Worm (Caenorhabditis elegans) whole organism, L2 larva: Measurements from ENCODE around the gene cnc-2.

ENCODE experiments used
- C34F6.9 ChIP-seq: fragments of 150-350 bp; optimal IDR thresholded peaks from 2 replicates; lab custom pipeline; 2014; ENCODE audit warnings: missing biosample characterization, missing genetic modification characterization
- F13H6.1 ChIP-seq: sonication (generic microtip); optimal IDR thresholded peaks from 2 replicates; lab custom pipeline; 2016; ENCODE audit warnings: missing genetic modification characterization, missing compliant biosample characterization
- R02D3.7 ChIP-seq: fragments of 150-350 bp; optimal IDR thresholded peaks from 2 replicates; lab custom pipeline; 2014; ENCODE audit warnings: missing biosample characterization, missing genetic modification characterization
- ZK546.5 ChIP-seq: sonication (generic microtip); optimal IDR thresholded peaks from 2 replicates; lab custom pipeline; 2017; ENCODE audit warnings: missing biosample characterization, missing genetic modification characterization
- aly-2 ChIP-seq: fragments of 150-350 bp; optimal IDR thresholded peaks from 2 replicates; lab custom pipeline; 2014; ENCODE audit warnings: missing biosample characterization, missing genetic modification characterization
- ama-1 ChIP-seq: fragments of 150-350 bp; optimal IDR thresholded peaks from 2 replicates; lab custom pipeline; 2018; ENCODE audit warnings: inconsistent platforms
- blmp-1 ChIP-seq: sonication (generic microtip); optimal IDR thresholded peaks from 2 replicates; lab custom pipeline; 2017; ENCODE audit warnings: missing genetic modification characterization, mild to moderate bottlenecking, missing compliant biosample characterization, antibody characterized with exemption, moderate library complexity; ENCODE audit not compliant: insufficient read depth
- ceh-82 ChIP-seq: fragments of 150-350 bp; optimal IDR thresholded peaks from 2 replicates; lab custom pipeline; 2014; ENCODE audit warnings: missing biosample characterization, missing genetic modification characterization
- egl-27 ChIP-seq: sonication (generic microtip); optimal IDR thresholded peaks from 3 replicates; lab custom pipeline; 2017; ENCODE audit warnings: missing biosample characterization, missing genetic modification reagents, missing genetic modification characterization
- elt-1 ChIP-seq: fragments of 150-350 bp; optimal IDR thresholded peaks from 2 replicates; lab custom pipeline; 2014; ENCODE audit warnings: missing biosample characterization, missing genetic modification characterization
- elt-3 ChIP-seq: sonication (generic microtip); optimal IDR thresholded peaks from 2 replicates; lab custom pipeline; 2017; ENCODE audit warnings: missing biosample characterization, missing genetic modification characterization
- fos-1 ChIP-seq: fragments of 150-350 bp; optimal IDR thresholded peaks from 2 replicates; lab custom pipeline; 2014; ENCODE audit warnings: missing biosample characterization, missing genetic modification characterization
- lin-11 ChIP-seq: fragments of 150-350 bp; sonication (generic microtip); optimal IDR thresholded peaks from 2 replicates; lab custom pipeline; 2014; ENCODE audit warnings: missing biosample characterization, missing genetic modification characterization, inconsistent platforms, mixed read lengths
- lin-13 ChIP-seq: fragments of 150-350 bp; optimal IDR thresholded peaks from 2 replicates; lab custom pipeline; 2014; ENCODE audit warnings: missing biosample characterization, missing genetic modification reagents, missing genetic modification characterization
- lin-39 ChIP-seq: fragments of 150-350 bp; optimal IDR thresholded peaks from 2 replicates; lab custom pipeline; 2014; ENCODE audit warnings: missing biosample characterization, missing genetic modification reagents, missing genetic modification characterization
- lsy-2 ChIP-seq, 2 experiments: fragments of 150-350 bp in 1 of 2; sonication (generic microtip) in 1 of 2; optimal IDR thresholded peaks; 2 replicates each; lab custom pipeline; 2014 to 2017; ENCODE audit warnings: missing biosample characterization in 2 of 2, missing genetic modification characterization in 2 of 2
- mbf-1 ChIP-seq: sonication (generic microtip); optimal IDR thresholded peaks from 2 replicates; lab custom pipeline; 2017; ENCODE audit warnings: missing biosample characterization, missing genetic modification characterization
- mdl-1 ChIP-seq, 2 experiments: fragments of 150-350 bp in 1 of 2; sonication (generic microtip) in 1 of 2; optimal IDR thresholded peaks; 2 replicates each; lab custom pipeline; 2017; ENCODE audit warnings: missing biosample characterization in 2 of 2, missing genetic modification characterization in 2 of 2
- nhr-10 ChIP-seq: sonication (generic microtip); optimal IDR thresholded peaks from 2 replicates; lab custom pipeline; 2017; ENCODE audit warnings: missing biosample characterization, missing genetic modification characterization
- nhr-11 ChIP-seq: fragments of 150-350 bp; optimal IDR thresholded peaks from 2 replicates; lab custom pipeline; 2014; ENCODE audit warnings: missing biosample characterization, missing genetic modification characterization
- nhr-12 ChIP-seq: fragments of 150-350 bp; optimal IDR thresholded peaks from 2 replicates; lab custom pipeline; 2014; ENCODE audit warnings: missing biosample characterization, missing genetic modification characterization
- nhr-21 ChIP-seq: fragments of 150-350 bp; optimal IDR thresholded peaks from 2 replicates; lab custom pipeline; 2014; ENCODE audit warnings: missing biosample characterization, missing genetic modification characterization
- nhr-23 ChIP-seq: fragments of 150-350 bp; optimal IDR thresholded peaks from 2 replicates; lab custom pipeline; 2014; ENCODE audit warnings: missing biosample characterization, missing genetic modification reagents, missing genetic modification characterization
- nhr-25 ChIP-seq: fragments of 150-350 bp; sonication (generic microtip); optimal IDR thresholded peaks from 3 replicates; lab custom pipeline; 2014; ENCODE audit warnings: missing biosample characterization, missing genetic modification characterization
- nhr-77 ChIP-seq: fragments of 150-350 bp; optimal IDR thresholded peaks from 2 replicates; lab custom pipeline; 2014; ENCODE audit warnings: missing biosample characterization, missing genetic modification characterization
- peb-1 ChIP-seq: fragments of 150-350 bp; optimal IDR thresholded peaks from 2 replicates; lab custom pipeline; 2014; ENCODE audit warnings: missing biosample characterization, missing genetic modification characterization
- skn-1 ChIP-seq: sonication (generic microtip); optimal IDR thresholded peaks from 2 replicates; lab custom pipeline; 2017; ENCODE audit warnings: missing biosample characterization, missing genetic modification characterization
- sma-3 ChIP-seq: sonication (generic microtip); optimal IDR thresholded peaks from 2 replicates; lab custom pipeline; 2016; ENCODE audit warnings: missing genetic modification reagents, missing genetic modification characterization, missing compliant biosample characterization
- sma-9 ChIP-seq, 2 experiments: fragments of 150-350 bp in 1 of 2; sonication (generic microtip) in 1 of 2; optimal IDR thresholded peaks; 2 replicates each; lab custom pipeline; 2014 to 2016; ENCODE audit warnings: missing genetic modification characterization in 2 of 2, mild to moderate bottlenecking in 1 of 2, missing biosample characterization in 1 of 2, missing compliant biosample characterization in 1 of 2, missing genetic modification reagents in 1 of 2, moderate library complexity in 1 of 2
- snpc-4 ChIP-seq: fragments of 150-350 bp; optimal IDR thresholded peaks from 2 replicates; lab custom pipeline; 2014; ENCODE audit warnings: missing biosample characterization, missing genetic modification characterization
- unc-39 ChIP-seq: fragments of 150-350 bp; optimal IDR thresholded peaks from 2 replicates; lab custom pipeline; 2014; ENCODE audit warnings: missing biosample characterization, missing genetic modification characterization
- unc-55 ChIP-seq: fragments of 150-350 bp; sonication (generic microtip); optimal IDR thresholded peaks from 3 replicates; lab custom pipeline; 2014; ENCODE audit warnings: missing biosample characterization, missing genetic modification reagents, missing genetic modification characterization
- zag-1 ChIP-seq: fragments of 150-350 bp; optimal IDR thresholded peaks from 2 replicates; lab custom pipeline; 2014; ENCODE audit warnings: missing biosample characterization, missing genetic modification characterization
- ztf-1 ChIP-seq: fragments of 200-800 bp; sonication (Bioruptor generic); conservative IDR thresholded peaks from 2 replicates; pipeline ENCODE4 v1.3.6; 2022; ENCODE audit warnings: missing genetic modification characterization, missing compliant biosample characterization
- ztf-11 ChIP-seq: sonication (generic microtip); optimal IDR thresholded peaks from 2 replicates; lab custom pipeline; 2017; ENCODE audit warnings: missing biosample characterization, missing genetic modification characterization
- ztf-4 ChIP-seq: fragments of 150-350 bp; optimal IDR thresholded peaks from 2 replicates; lab custom pipeline; 2014; ENCODE audit warnings: missing biosample characterization, missing genetic modification characterization

cnc-2 gene

ce11 chrV:1447724-1448123, 2.3 kb downstream of the cnc-2 start, which contains the start of gene cnc-3:
Gene cnc-3 (plus strand): TSS chrV:1448004.
- TF ChIP-seq sma-3 (GFP tag; lab: Kevin White, UChicago) (peak; percentile 68), unc-55 (GFP tag; lab: Kevin White, UChicago) (no peak), egl-27 (tag; lab: Kevin White, UChicago) (no peak), R02D3.7 (tag; lab: Kevin White, UChicago) (no peak), ama-1 (lab: Kevin White, UChicago) (peak; percentile 50), zag-1 (tag; lab: Kevin White, UChicago) (no peak), nhr-21 (tag; lab: Kevin White, UChicago) (peak; percentile 34), peb-1 (tag; lab: Kevin White, UChicago) (no peak)

ce11 chrV:1447079-1447478, 2.9 kb downstream of the cnc-2 start, which contains the start of gene cnc-4:
Gene cnc-4 (plus strand): TSS chrV:1447195.
- TF ChIP-seq blmp-1 (tag; lab: Kevin White, UChicago) (no peak), ztf-11 (no peak), F13H6.1 (no peak), snpc-4 (tag; lab: Kevin White, UChicago) (no peak), sma-3 (GFP tag; lab: Kevin White, UChicago) (peak; percentile 56), lin-13 (GFP tag; lab: Kevin White, UChicago) (no peak), nhr-23 (tag; lab: Kevin White, UChicago) (no peak), mdl-1 (tag; optimal IDR thresholded peaks at IDR 0.05; lab: Kevin White, UChicago) (no peak), nhr-77 (tag; lab: Kevin White, UChicago) (no peak), ama-1 (lab: Kevin White, UChicago) (peak; percentile 79), ztf-1 (no peak), nhr-11 (no peak), elt-1 (tag; lab: Kevin White, UChicago) (no peak), C34F6.9 (no peak), ZK546.5 (no peak), ceh-82 (no peak), nhr-12 (tag; lab: Kevin White, UChicago) (no peak)

- TF ChIP-seq mbf-1 (tag; lab: Kevin White, UChicago) (no peak), R02D3.7 (tag; lab: Kevin White, UChicago) (no peak), snpc-4 (tag; lab: Kevin White, UChicago) (no peak), nhr-23 (tag; lab: Kevin White, UChicago) (no peak), lsy-2 (tag; optimal IDR thresholded peaks at IDR 0.05; lab: Kevin White, UChicago) (no peak), sma-9 (GFP tag; optimal IDR thresholded peaks at IDR 0.05; lab: Kevin White, UChicago) (no peak), sma-9 (tag; optimal IDR thresholded peaks at IDR 0.05; lab: Kevin White, UChicago) (no peak), sma-3 (GFP tag; lab: Kevin White, UChicago) (no peak), fos-1 (tag; lab: Kevin White, UChicago) (no peak), elt-1 (tag; lab: Kevin White, UChicago) (no peak), nhr-77 (tag; lab: Kevin White, UChicago) (no peak), nhr-21 (tag; lab: Kevin White, UChicago) (no peak), lin-11 (no peak), F13H6.1 (no peak), peb-1 (tag; lab: Kevin White, UChicago) (no peak), elt-3 (tag; lab: Kevin White, UChicago) (no peak), ztf-4 (tag; lab: Kevin White, UChicago) (no peak), nhr-25 (tag; lab: Kevin White, UChicago) (no peak), ZK546.5 (no peak), unc-55 (GFP tag; lab: Kevin White, UChicago) (no peak)
Measured at ce11 chrV:1445081-1445480, 4.9 kb downstream of the cnc-2 start, which contains the start of gene cnc-5. Gene cnc-5 (plus strand): TSS chrV:1445381.

- TF ChIP-seq nhr-23 (tag; lab: Kevin White, UChicago) (no peak), unc-55 (GFP tag; lab: Kevin White, UChicago) (no peak), aly-2 (tag; lab: Kevin White, UChicago) (no peak), unc-39 (tag; lab: Kevin White, UChicago) (no peak), lin-39 (tag; lab: Kevin White, UChicago) (no peak), skn-1 (tag; lab: Kevin White, UChicago) (no peak), ztf-4 (tag; lab: Kevin White, UChicago) (no peak), F13H6.1 (no peak), nhr-10 (tag; lab: Kevin White, UChicago) (no peak), egl-27 (tag; lab: Kevin White, UChicago) (no peak), C34F6.9 (no peak), ztf-1 (no peak), mbf-1 (tag; lab: Kevin White, UChicago) (no peak)
- TF ChIP-seq, all 48 proteins: peak for 0
Measured at ce11 chrV:1444180-1444579, 5.8 kb downstream of the cnc-2 start, which contains the start of gene cnc-1. Gene cnc-1 (minus strand): TSS chrV:1444280.
